Worm (Caenorhabditis elegans): ENCODE measurements around the gene B0410.3.

B0410.3 gene

DNA sequence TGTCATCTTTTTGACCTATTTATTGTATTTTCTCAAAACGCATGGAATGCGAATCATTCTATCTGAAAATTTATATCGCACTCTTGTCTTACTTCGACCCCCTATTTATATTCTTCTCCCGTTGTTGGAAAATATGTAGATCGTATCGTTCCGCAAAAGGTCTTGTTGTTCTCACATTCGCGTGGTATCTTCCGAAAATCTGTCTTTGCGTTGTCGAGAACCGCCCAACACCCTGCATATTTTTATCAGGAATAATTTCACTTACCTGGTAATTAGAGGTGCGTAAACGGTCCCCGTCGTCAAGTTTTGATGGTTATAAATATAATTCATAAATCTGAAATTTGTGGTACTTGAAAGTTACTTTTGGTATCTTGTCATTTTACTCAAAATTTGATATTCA, 11.6 kb upstream of the B0410.3 start:
- TF ChIP-seq grh-1 (GFP tag; IDR thresholded peaks at IDR 0.05) (no peak), pqm-1 (tag; optimal IDR thresholded peaks at IDR 0.05) (no peak), C34B4.2 (tag; optimal IDR thresholded peaks at IDR 0.05) (no peak), ztf-4 (tag; optimal IDR thresholded peaks at IDR 0.05) (no peak), fkh-10 (GFP tag; optimal IDR thresholded peaks at IDR 0.05) (no peak), sup-37 (GFP tag; optimal IDR thresholded peaks at IDR 0.05) (no peak), nhr-71 (tag; optimal IDR thresholded peaks at IDR 0.05) (no peak), lin-13 (GFP tag; optimal IDR thresholded peaks at IDR 0.05) (no peak), efl-1 (optimal IDR thresholded peaks at IDR 0.05) (no peak), efl-1 (GFP tag; optimal IDR thresholded peaks at IDR 0.05 in 1 of 2) (peak in 1 of 2 experiments; percentile 30), ceh-88 (GFP tag; IDR thresholded peaks at IDR 0.05) (no peak), sox-4 (tag; optimal IDR thresholded peaks at IDR 0.05) (no peak), mep-1 (tag; optimal IDR thresholded peaks at IDR 0.05) (no peak), unc-98 (GFP tag; IDR thresholded peaks at IDR 0.05) (no peak), alr-1 (tag; optimal IDR thresholded peaks at IDR 0.05; ENCODE audit: borderline replicate concordance) (no peak), rnt-1 (tag; optimal IDR thresholded peaks at IDR 0.05) (no peak), mdl-1 (tag; optimal IDR thresholded peaks at IDR 0.05) (no peak), blmp-1 (tag; optimal IDR thresholded peaks at IDR 0.05) (peak; percentile 53), nhr-19 (GFP tag; conservative IDR thresholded peaks at IDR 0.05) (no peak), vab-15 (tag; optimal IDR thresholded peaks at IDR 0.05) (no peak), lin-14 (GFP tag; optimal IDR thresholded peaks at IDR 0.05) (peak; percentile 5), mab-9 (GFP tag; IDR thresholded peaks at IDR 0.05) (no peak), mef-2 (tag; optimal IDR thresholded peaks at IDR 0.05) (no peak), nhr-76 (tag; optimal IDR thresholded peaks at IDR 0.05) (no peak), ces-1 (GFP tag; optimal IDR thresholded peaks at IDR 0.05) (no peak), ztf-11 (tag; optimal IDR thresholded peaks at IDR 0.05) (no peak)

DNA sequence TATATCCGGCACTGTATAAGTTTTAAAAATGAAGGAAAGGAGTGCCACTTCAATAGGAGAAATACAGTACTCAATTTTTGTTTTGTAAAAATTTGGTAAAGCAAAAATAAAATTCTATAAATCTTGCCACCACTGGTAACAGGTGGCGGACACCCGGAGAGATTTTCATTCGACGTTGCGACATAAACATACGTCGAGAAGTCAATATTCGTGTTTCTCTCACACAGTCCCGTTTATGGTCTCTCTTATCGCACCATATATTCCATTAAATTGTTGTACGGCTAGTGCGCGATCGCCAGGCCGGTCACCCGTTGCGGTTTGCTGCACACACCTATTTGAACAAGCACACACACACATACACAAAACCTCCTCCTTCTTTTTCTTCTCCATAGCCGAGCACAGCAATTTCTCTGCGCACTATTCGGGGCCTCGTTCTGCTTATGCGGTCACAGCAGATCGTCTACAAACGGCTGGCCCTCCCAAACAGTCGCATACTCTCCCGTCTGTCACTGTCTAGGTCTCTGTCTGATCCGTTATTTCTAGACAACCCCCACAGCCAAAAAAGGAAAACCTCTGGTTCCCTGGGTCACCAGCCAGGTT, 9.7 kb upstream of the B0410.3 start:
- TF ChIP-seq ceh-8 (GFP tag; optimal IDR thresholded peaks at IDR 0.05) (no peak), ztf-11 (tag; optimal IDR thresholded peaks at IDR 0.05) (peak in 1 of 2 experiments; percentile 40), snpc-4 (tag; optimal IDR thresholded peaks at IDR 0.05) (no peak), mab-9 (GFP tag; IDR thresholded peaks at IDR 0.05) (no peak), hlh-17 (GFP tag; optimal IDR thresholded peaks at IDR 0.05; ENCODE audit: borderline replicate concordance) (no peak), F16B12.6 (tag; optimal IDR thresholded peaks at IDR 0.05) (no peak), ztf-4 (tag; optimal IDR thresholded peaks at IDR 0.05) (no peak), unc-98 (GFP tag; IDR thresholded peaks at IDR 0.05) (no peak), grh-1 (GFP tag; IDR thresholded peaks at IDR 0.05) (no peak), ces-1 (GFP tag; optimal IDR thresholded peaks at IDR 0.05) (no peak), unc-86 (tag; optimal IDR thresholded peaks at IDR 0.05) (no peak), nhr-237 (tag; optimal IDR thresholded peaks at IDR 0.05) (no peak), ceh-63 (GFP tag; optimal IDR thresholded peaks at IDR 0.05) (no peak), ceh-90 (tag; optimal IDR thresholded peaks at IDR 0.05) (no peak), fos-1 (tag; optimal IDR thresholded peaks at IDR 0.05) (no peak), nhr-85 (tag) (peak; percentile 62), lin-14 (GFP tag; optimal IDR thresholded peaks at IDR 0.05) (peak; percentile 13)

DNA sequence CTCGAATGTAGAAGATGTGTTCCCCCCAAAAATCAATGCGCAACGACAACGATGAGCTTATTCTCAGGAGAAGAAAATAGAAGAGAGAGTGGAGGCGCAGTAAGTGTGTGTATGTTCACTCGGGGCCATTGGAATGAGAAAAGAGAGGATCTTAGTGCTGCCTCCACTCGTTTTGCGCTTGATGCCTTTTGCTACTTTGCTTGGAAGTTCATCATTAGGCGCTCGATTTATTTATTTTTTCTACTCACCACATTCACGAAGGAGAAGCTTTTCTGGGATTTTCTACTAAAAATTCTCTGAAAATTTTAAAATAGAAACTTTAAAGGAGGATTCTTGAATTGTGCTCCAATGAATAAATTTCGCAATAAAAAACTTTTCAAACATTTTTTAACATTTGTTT, 7.0 kb upstream of the B0410.3 start, which contains the start of gene F52B10.3:
TSS of gene F52B10.3 (minus strand) at position 101 of the 400 bp plus-strand sequence.
- peak; percentile 13 for TF ChIP-seq lin-14 (GFP tag; optimal IDR thresholded peaks at IDR 0.05)
- no peak for TF ChIP-seq ceh-8 (GFP tag; optimal IDR thresholded peaks at IDR 0.05)
- TF ChIP-seq lin-13 (GFP tag; optimal IDR thresholded peaks at IDR 0.05), result no peak

DNA sequence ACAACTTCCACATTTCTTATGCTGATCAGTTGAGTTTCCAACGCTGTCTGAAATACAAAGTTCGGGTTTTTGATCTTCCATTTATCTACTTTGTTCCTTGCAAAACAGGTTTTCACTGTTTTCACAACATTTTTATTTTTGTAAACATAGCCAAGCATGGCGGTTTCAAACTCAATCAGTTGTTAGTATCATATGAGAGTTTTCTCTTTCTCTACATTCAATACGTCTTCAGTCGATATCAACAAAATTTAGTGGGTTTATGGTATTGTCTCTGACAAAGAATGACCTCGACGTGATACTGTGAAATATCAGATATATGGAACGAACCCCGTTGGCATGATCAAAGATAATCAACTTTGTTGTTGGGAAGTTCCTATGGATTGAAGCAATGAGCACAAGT, 4.4 kb upstream of the B0410.3 start:
- no peak for TF ChIP-seq pqm-1 (tag; optimal IDR thresholded peaks at IDR 0.05)
- no peak for TF ChIP-seq alr-1 (tag; optimal IDR thresholded peaks at IDR 0.05; ENCODE audit: borderline replicate concordance)
- TF ChIP-seq snu-23 (GFP tag; optimal IDR thresholded peaks at IDR 0.05), result peak; percentile 9
- TF ChIP-seq mef-2 (tag; optimal IDR thresholded peaks at IDR 0.05), result no peak
- TF ChIP-seq lin-14 (GFP tag; optimal IDR thresholded peaks at IDR 0.05), result peak; percentile 36
- TF ChIP-seq lir-3 (tag; optimal IDR thresholded peaks at IDR 0.05; ENCODE audit: poor library complexity), result no peak
- peak; percentile 27 for TF ChIP-seq nhr-71 (tag; optimal IDR thresholded peaks at IDR 0.05)
- no peak for TF ChIP-seq nhr-47 (tag; optimal IDR thresholded peaks at IDR 0.05)
- TF ChIP-seq Y116A8C.19 (tag; optimal IDR thresholded peaks at IDR 0.05; ENCODE audit: borderline replicate concordance), result no peak
- TF ChIP-seq nhr-28 (tag; optimal IDR thresholded peaks at IDR 0.05), result no peak
- TF ChIP-seq fkh-10 (GFP tag; optimal IDR thresholded peaks at IDR 0.05), result no peak
- no peak for TF ChIP-seq unc-130 (tag; optimal IDR thresholded peaks at IDR 0.05)
- no peak for TF ChIP-seq hpl-2 (GFP tag; optimal IDR thresholded peaks at IDR 0.05)
- no peak for TF ChIP-seq lin-15B (tag; optimal IDR thresholded peaks at IDR 0.05)
- TF ChIP-seq ceh-88 (GFP tag; IDR thresholded peaks at IDR 0.05), result no peak
- peak; percentile 17 for TF ChIP-seq nhr-90 (tag; optimal IDR thresholded peaks at IDR 0.05; ENCODE audit: poor library complexity)
- TF ChIP-seq ztf-11 (tag; optimal IDR thresholded peaks at IDR 0.05), result no peak
- peak; percentile 37 for TF ChIP-seq nhr-20 (tag; optimal IDR thresholded peaks at IDR 0.05)
- TF ChIP-seq swsn-7 (tag; optimal IDR thresholded peaks at IDR 0.05), result no peak

All from whole organism, L1 larva.